Fruit fly (Drosophila melanogaster) whole organism, embryonic: ENCODE results near the gene CG42529.
"Not testable (repeated sequence)": the region's sequence is repeated elsewhere in the genome, so short reads cannot be mapped to it uniquely, and the experiment has no call there.

Experiments
- ATbp ChIP-seq: fragments of 200-800 bp; sonication (Bioruptor generic); optimal IDR thresholded peaks from 2 replicates; lab custom pipeline; 2017; ENCODE audit warnings: missing biosample characterization, mild to moderate bottlenecking, missing genetic modification characterization, missing genetic modification reagents
- Awh ChIP-seq: fragments of 200-800 bp; sonication (Bioruptor generic); IDR thresholded peaks from 2 replicates; pipeline ENCODE4, ENCODE4 v1.3.6; 2022; ENCODE audit warnings: missing biosample characterization, missing genetic modification characterization
- Bdp1 ChIP-seq: fragments of 200-800 bp; sonication (Bioruptor generic); optimal IDR thresholded peaks from 3 replicates; lab custom pipeline; 2016; ENCODE audit warnings: missing biosample characterization, missing genetic modification characterization
- BtbVII ChIP-seq: fragments of 200-800 bp; sonication (Bioruptor generic); optimal IDR thresholded peaks from 3 replicates; lab custom pipeline; 2017; ENCODE audit warnings: missing biosample characterization, mild to moderate bottlenecking, missing genetic modification characterization
- CG11696 ChIP-seq: fragments of 200-800 bp; sonication (Bioruptor generic); IDR thresholded peaks from 2 replicates; pipeline ENCODE4 v1.3.6; 2022; ENCODE audit warnings: missing biosample characterization, missing genetic modification characterization
- CG12659 ChIP-seq: fragments of 200-800 bp; sonication (Bioruptor generic); optimal IDR thresholded peaks from 3 replicates; lab custom pipeline; 2017; ENCODE audit warnings: mild to moderate bottlenecking, missing biosample characterization, missing genetic modification reagents, missing genetic modification characterization
- CG1603 ChIP-seq: fragments of 200-800 bp; sonication (Bioruptor generic); optimal IDR thresholded peaks from 2 replicates; lab custom pipeline; 2019; ENCODE audit warnings: missing biosample characterization, mild to moderate bottlenecking, missing genetic modification characterization, moderate library complexity
- CG18262 ChIP-seq: fragments of 200-800 bp; optimal IDR thresholded peaks from 3 replicates; lab custom pipeline; 2019; ENCODE audit warnings: missing biosample characterization, mild to moderate bottlenecking, missing genetic modification characterization, moderate library complexity
- CG18599 ChIP-seq: fragments of 200-800 bp; sonication (Bioruptor generic); optimal IDR thresholded peaks from 3 replicates; lab custom pipeline; 2017; ENCODE audit warnings: missing biosample characterization, missing genetic modification characterization, mild to moderate bottlenecking, moderate library complexity, missing genetic modification reagents
- CG2129 ChIP-seq: fragments of 200-800 bp; sonication (Bioruptor generic); IDR thresholded peaks from 2 replicates; pipeline ENCODE4 v1.3.6; 2022; ENCODE audit warnings: missing biosample characterization, missing genetic modification characterization; ENCODE audit not compliant: partially characterized antibody
- CG2199 ChIP-seq: fragments of 200-800 bp; sonication (Bioruptor generic); IDR thresholded peaks from 3 replicates; pipeline ENCODE4 v1.3.6; 2022; ENCODE audit warnings: missing biosample characterization, missing genetic modification characterization
- CG3065 ChIP-seq: fragments of 200-800 bp; sonication (Bioruptor generic); optimal IDR thresholded peaks from 2 replicates; lab custom pipeline; 2016; ENCODE audit warnings: missing biosample characterization, missing genetic modification characterization
- CG33557 ChIP-seq: fragments of 200-800 bp; sonication (Bioruptor generic); optimal IDR thresholded peaks from 2 replicates; lab custom pipeline; 2019; ENCODE audit warnings: missing biosample characterization, mild to moderate bottlenecking, missing genetic modification characterization, moderate library complexity
- CG3838 ChIP-seq: fragments of 200-800 bp; sonication (Bioruptor generic); optimal IDR thresholded peaks from 3 replicates; lab custom pipeline; 2016; ENCODE audit warnings: missing biosample characterization, missing genetic modification characterization
- CG6765 ChIP-seq: fragments of 200-800 bp; sonication (Bioruptor generic); optimal IDR thresholded peaks from 3 replicates; lab custom pipeline; 2017; ENCODE audit warnings: missing biosample characterization, mild to moderate bottlenecking, missing genetic modification characterization
- CG6791 ChIP-seq: fragments of 200-800 bp; sonication (Bioruptor generic); IDR thresholded peaks from 3 replicates; pipeline ENCODE4 v1.3.6; 2022; ENCODE audit warnings: missing biosample characterization, missing genetic modification characterization; ENCODE audit not compliant: partially characterized antibody
- CG9437 ChIP-seq: fragments of 200-800 bp; sonication (Bioruptor generic); optimal IDR thresholded peaks from 2 replicates; lab custom pipeline; 2018; ENCODE audit warnings: missing biosample characterization, mild to moderate bottlenecking, missing genetic modification characterization
- Dad ChIP-seq: fragments of 200-800 bp; sonication (Bioruptor generic); optimal IDR thresholded peaks from 3 replicates; lab custom pipeline; 2016; ENCODE audit warnings: missing biosample characterization, missing genetic modification characterization
- Drgx ChIP-seq: fragments of 200-800 bp; sonication (Bioruptor generic); IDR thresholded peaks from 2 replicates; pipeline ENCODE4 v1.3.6; 2022; ENCODE audit warnings: missing biosample characterization, missing genetic modification characterization
- Fer1 ChIP-seq: fragments of 200-800 bp; sonication (Bioruptor generic); optimal IDR thresholded peaks from 2 replicates; lab custom pipeline; 2017; ENCODE audit warnings: missing biosample characterization, mild to moderate bottlenecking, missing genetic modification characterization
- Gug ChIP-seq: fragments of 200-800 bp; sonication (Bioruptor generic); IDR thresholded peaks from 4 replicates; pipeline ENCODE4 v1.3.6; 2022; ENCODE audit warnings: missing biosample characterization, missing genetic modification characterization
- HLH54F ChIP-seq: fragments of 200-800 bp; sonication (Bioruptor generic); optimal IDR thresholded peaks from 3 replicates; lab custom pipeline; 2016; ENCODE audit warnings: missing biosample characterization, missing genetic modification characterization
- Hmr ChIP-seq: fragments of 200-800 bp; sonication (Bioruptor generic); optimal IDR thresholded peaks from 3 replicates; lab custom pipeline; 2017; ENCODE audit warnings: mild to moderate bottlenecking, missing biosample characterization, missing genetic modification reagents, missing genetic modification characterization
- Hr3 ChIP-seq: fragments of 200-800 bp; sonication (Bioruptor generic); optimal IDR thresholded peaks from 3 replicates; lab custom pipeline; 2016; ENCODE audit warnings: missing biosample characterization, missing genetic modification characterization
- Mad ChIP-seq: fragments of 200-800 bp; sonication (Bioruptor generic); optimal IDR thresholded peaks from 2 replicates; lab custom pipeline; 2016; ENCODE audit warnings: missing biosample characterization, missing genetic modification characterization
- Ssrp ChIP-seq: fragments of 200-800 bp; sonication (Bioruptor generic); optimal IDR thresholded peaks from 2 replicates; lab custom pipeline; 2018; ENCODE audit warnings: missing biosample characterization, mild to moderate bottlenecking, missing genetic modification characterization, moderate library complexity
- Usf ChIP-seq: fragments of 200-800 bp; sonication (Bioruptor generic); optimal IDR thresholded peaks from 2 replicates; lab custom pipeline; 2017; ENCODE audit warnings: missing genotype, missing biosample characterization, missing genetic modification characterization
- bab2 ChIP-seq: fragments of 200-800 bp; sonication (Bioruptor generic); optimal IDR thresholded peaks from 2 replicates; lab custom pipeline; 2016; ENCODE audit warnings: missing biosample characterization, missing genetic modification characterization
- bcd ChIP-seq: fragments of 200-800 bp; sonication (Bioruptor generic); optimal IDR thresholded peaks from 2 replicates; lab custom pipeline; 2017; ENCODE audit warnings: missing biosample characterization, mild to moderate bottlenecking, missing genetic modification characterization
- bigmax ChIP-seq: fragments of 200-800 bp; sonication (Bioruptor generic); optimal IDR thresholded peaks from 2 replicates; lab custom pipeline; 2018; ENCODE audit warnings: missing biosample characterization, mild to moderate bottlenecking, missing genetic modification characterization
- bsh ChIP-seq, 2 experiments: fragments of 200-800 bp; sonication (Bioruptor generic); optimal IDR thresholded peaks; 2 replicates each; lab custom pipeline; 2017 to 2018; ENCODE audit warnings: mild to moderate bottlenecking in 2 of 2, missing biosample characterization in 2 of 2, missing genetic modification characterization in 2 of 2, moderate library complexity in 1 of 2
- danr ChIP-seq: fragments of 200-800 bp; sonication (Bioruptor generic); IDR thresholded peaks from 2 replicates; pipeline ENCODE4 v1.3.6; 2022; ENCODE audit warnings: missing biosample characterization, missing genetic modification characterization
- exex ChIP-seq: fragments of 200-800 bp; sonication (Bioruptor generic); optimal IDR thresholded peaks from 4 replicates; lab custom pipeline; 2018; ENCODE audit warnings: missing biosample characterization, mild to moderate bottlenecking, missing genetic modification characterization, moderate library complexity
- gce ChIP-seq: fragments of 200-800 bp; sonication (Bioruptor generic); IDR thresholded peaks from 3 replicates; pipeline ENCODE4 v1.3.6; 2022; ENCODE audit warnings: missing biosample characterization, missing genetic modification characterization
- gem ChIP-seq: fragments of 200-800 bp; sonication (Bioruptor generic); optimal IDR thresholded peaks from 2 replicates; lab custom pipeline; 2019; ENCODE audit warnings: missing biosample characterization, mild to moderate bottlenecking, missing genetic modification characterization, moderate library complexity
- kah ChIP-seq: fragments of 200-800 bp; sonication (Bioruptor generic); optimal IDR thresholded peaks from 2 replicates; lab custom pipeline; 2018; ENCODE audit warnings: missing biosample characterization, mild to moderate bottlenecking, missing genetic modification characterization
- lov ChIP-seq, 2 experiments: fragments of 200-800 bp in 1 of 2; fragments of >200 bp in 1 of 2; sonication (Bioruptor generic) in 1 of 2; IDR thresholded peaks in 1 of 2; optimal IDR thresholded peaks in 1 of 2; 2 replicates in 1 of 2; 3 replicates in 1 of 2; pipeline versions ENCODE4 v1.3.6 to Lab custom; 2017 to 2022; ENCODE audit warnings: missing biosample characterization in 1 of 2, missing genetic modification characterization in 1 of 2
- nom ChIP-seq: fragments of 200-800 bp; sonication (Bioruptor generic); optimal IDR thresholded peaks from 2 replicates; lab custom pipeline; 2017; ENCODE audit warnings: missing biosample characterization, missing genetic modification characterization, mild to moderate bottlenecking, moderate library complexity, missing genetic modification reagents
- repo ChIP-seq: fragments of 200-800 bp; sonication (Bioruptor generic); optimal IDR thresholded peaks from 2 replicates; lab custom pipeline; 2016; ENCODE audit warnings: missing biosample characterization, missing genetic modification characterization
- ro ChIP-seq: fragments of 200-800 bp; sonication (Bioruptor generic); IDR thresholded peaks from 2 replicates; pipeline ENCODE4 v1.3.6; 2022; ENCODE audit warnings: missing biosample characterization, missing genetic modification characterization
- sd ChIP-seq: fragments of 200-800 bp; sonication (Bioruptor generic); optimal IDR thresholded peaks from 3 replicates; lab custom pipeline; 2018; ENCODE audit warnings: missing biosample characterization, mild to moderate bottlenecking, missing genetic modification characterization, moderate library complexity
- so ChIP-seq: fragments of 200-800 bp; sonication (Bioruptor generic); IDR thresholded peaks from 3 replicates; pipeline ENCODE4 v1.3.6; 2022; ENCODE audit warnings: missing biosample characterization, missing genetic modification characterization
- sqz ChIP-seq: fragments of 200-800 bp; sonication (Bioruptor generic); optimal IDR thresholded peaks from 3 replicates; lab custom pipeline; 2018; ENCODE audit warnings: missing biosample characterization, mild to moderate bottlenecking, missing genetic modification characterization
- tna ChIP-seq: fragments of 200-800 bp; sonication (Bioruptor generic); IDR thresholded peaks from 2 replicates; pipeline ENCODE4 v1.3.6; 2022; ENCODE audit warnings: missing biosample characterization, missing genetic modification characterization; ENCODE audit not compliant: partially characterized antibody
- unpg ChIP-seq: fragments of 200-800 bp; sonication (Bioruptor generic); optimal IDR thresholded peaks from 3 replicates; lab custom pipeline; 2018; ENCODE audit warnings: missing biosample characterization, mild to moderate bottlenecking, missing genetic modification characterization, moderate library complexity
- vvl ChIP-seq: fragments of 200-800 bp; sonication (Bioruptor generic); IDR thresholded peaks from 2 replicates; pipeline ENCODE4 v1.3.6; 2022; ENCODE audit warnings: missing biosample characterization, missing genetic modification characterization
- zen2 ChIP-seq: fragments of 200-800 bp; sonication (Bioruptor generic); IDR thresholded peaks from 3 replicates; pipeline ENCODE4 v1.3.6; 2022; ENCODE audit warnings: missing biosample characterization, missing genetic modification characterization; ENCODE audit not compliant: partially characterized antibody

Gene CG42529

dm6 chr3L:19760109-19760508 is 31.3 kb downstream of the CG42529 start, which contains the start of gene Vtld:
TSS of gene Vtld (plus strand) at chr3L:19760409.
- TF ChIP-seq Drgx (GFP tag; lab: Robert Waterston, UW); bsh (GFP tag; optimal IDR thresholded peaks at IDR 0.05; lab: Kevin White, UChicago); Dad (GFP tag; lab: Kevin White, UChicago): not testable (repeated sequence)
- TF ChIP-seq, all 482 proteins: peak for 0; not testable (repeated sequence) for 482

dm6 chr3L:19777279-19777960 is 48.6 kb downstream of the CG42529 start:
- TF ChIP-seq CG11696 (GFP tag; lab: Robert Waterston, UW) (no peak), bcd (GFP tag; lab: Kevin White, UChicago) (no peak), repo (GFP tag; lab: Kevin White, UChicago) (no peak), CG9437 (GFP tag; lab: Kevin White, UChicago) (peak; percentile 13), CG3065 (no peak), CG6791 (GFP tag; lab: Robert Waterston, UW) (no peak), vvl (no peak), danr (GFP tag; lab: Robert Waterston, UW) (no peak), CG1603 (tag; lab: Kevin White, UChicago) (no peak), Hr3 (GFP tag; lab: Kevin White, UChicago) (no peak), sqz (GFP tag; lab: Kevin White, UChicago) (peak; percentile 65), HLH54F (GFP tag; lab: Kevin White, UChicago) (no peak), Mad (GFP tag; lab: Kevin White, UChicago) (no peak), Hmr (GFP tag; lab: Kevin White, UChicago) (no peak), gce (GFP tag; lab: Robert Waterston, UW) (no peak), nom (GFP tag; lab: Kevin White, UChicago) (no peak), sd (tag; lab: Kevin White, UChicago) (peak; percentile 54), exex (tag; lab: Kevin White, UChicago) (peak; percentile 93), CG3838 (GFP tag; lab: Kevin White, UChicago) (no peak), ro (GFP tag; lab: Robert Waterston, UW) (no peak), Bdp1 (no peak), unpg (GFP tag; lab: Kevin White, UChicago) (no peak), tna (no peak), lov (optimal IDR thresholded peaks at IDR 0.05; lab: Kevin White, UChicago) (no peak), lov (GFP tag; IDR thresholded peaks at IDR 0.05; lab: Robert Waterston, UW) (no peak), CG12659 (no peak), Ssrp (tag; lab: Kevin White, UChicago) (no peak), so (GFP tag; lab: Robert Waterston, UW) (no peak), CG6765 (no peak), CG33557 (GFP tag; lab: Kevin White, UChicago) (no peak), bab2 (no peak), ATbp (GFP tag; lab: Kevin White, UChicago) (no peak), CG2199 (GFP tag; lab: Robert Waterston, UW) (0 out of 3 replicates have a peak, but pooled peaks have one; percentile 18), Awh (GFP tag; lab: Robert Waterston, UW) (no peak), gem (tag; lab: Kevin White, UChicago) (no peak), CG2129 (GFP tag; lab: Robert Waterston, UW) (no peak), Usf (GFP tag; lab: Kevin White, UChicago) (no peak), Fer1 (GFP tag; lab: Kevin White, UChicago) (no peak), CG18262 (no peak), bigmax (no peak), BtbVII (no peak), zen2 (GFP tag; lab: Robert Waterston, UW) (no peak), CG18599 (GFP tag; lab: Kevin White, UChicago) (peak; percentile 37), kah (GFP tag; lab: Kevin White, UChicago) (no peak), Gug (GFP tag; lab: Robert Waterston, UW) (no peak)
